Worm (Caenorhabditis elegans): ENCODE data around the gene Y25C1A.14.

The Y25C1A.14 gene

DNA sequence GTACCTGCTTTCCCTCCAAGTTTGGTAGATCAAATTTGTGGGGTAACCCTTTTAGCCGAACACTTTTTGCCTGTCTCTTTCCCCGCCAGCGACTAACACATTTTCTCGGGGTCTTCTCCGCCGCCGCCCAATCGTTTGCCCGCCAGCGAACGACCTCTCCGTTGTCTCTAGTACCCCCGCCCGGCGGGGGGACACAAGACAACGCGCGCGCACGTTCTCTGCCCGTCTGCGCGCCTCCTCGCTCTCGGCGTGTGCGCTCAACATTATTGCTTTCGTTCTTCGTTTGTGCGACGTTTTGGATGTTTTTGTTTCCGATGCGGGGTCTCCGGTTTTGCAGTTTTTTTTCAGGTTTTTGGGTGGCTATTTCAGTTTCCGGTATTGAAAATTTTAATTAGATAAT, 41.2 kb downstream of the Y25C1A.14 start:
- TF ChIP-seq nhr-80 (tag; optimal IDR thresholded peaks at IDR 0.05) (peak; percentile 20), egl-18 (GFP tag; IDR thresholded peaks at IDR 0.05) (0 out of 2 replicates have a peak, but pooled peaks have one; percentile 29), madf-6 (GFP tag; IDR thresholded peaks at IDR 0.05) (no peak), nhr-120 (GFP tag; IDR thresholded peaks at IDR 0.05) (no peak), cebp-1 (GFP tag; IDR thresholded peaks at IDR 0.05) (no peak), cebp-1 (tag; optimal IDR thresholded peaks at IDR 0.05) (peak; percentile 52), akir-1 (GFP tag; optimal IDR thresholded peaks at IDR 0.05) (no peak), attf-5 (GFP tag; optimal IDR thresholded peaks at IDR 0.05) (peak; percentile 23), egl-44 (GFP tag; IDR thresholded peaks at IDR 0.05) (no peak), madf-8 (GFP tag; conservative IDR thresholded peaks at IDR 0.05) (0 out of 2 replicates have a peak, but pooled peaks have one; percentile 21), zfh-2 (GFP tag; conservative IDR thresholded peaks at IDR 0.05) (peak; percentile 96), hmg-20 (GFP tag; IDR thresholded peaks at IDR 0.05) (no peak), lag-1 (GFP tag; IDR thresholded peaks at IDR 0.05) (0 out of 2 replicates have a peak, but pooled peaks have one; percentile 19), hmg-1.2 (GFP tag; IDR thresholded peaks at IDR 0.05) (peak; percentile 33; the same call in 1 of the 2 replicates), egrh-3 (GFP tag; IDR thresholded peaks at IDR 0.05) (peak; percentile 89), mcd-1 (GFP tag; IDR thresholded peaks at IDR 0.05) (peak; percentile 37; the same call in 1 of the 2 replicates), ceh-100 (GFP tag; IDR thresholded peaks at IDR 0.05) (no peak), B0035.1 (tag; optimal IDR thresholded peaks at IDR 0.05) (no peak), ceh-27 (GFP tag; optimal IDR thresholded peaks at IDR 0.05) (peak; percentile 18), lin-26 (GFP tag; IDR thresholded peaks at IDR 0.05) (no peak)

DNA sequence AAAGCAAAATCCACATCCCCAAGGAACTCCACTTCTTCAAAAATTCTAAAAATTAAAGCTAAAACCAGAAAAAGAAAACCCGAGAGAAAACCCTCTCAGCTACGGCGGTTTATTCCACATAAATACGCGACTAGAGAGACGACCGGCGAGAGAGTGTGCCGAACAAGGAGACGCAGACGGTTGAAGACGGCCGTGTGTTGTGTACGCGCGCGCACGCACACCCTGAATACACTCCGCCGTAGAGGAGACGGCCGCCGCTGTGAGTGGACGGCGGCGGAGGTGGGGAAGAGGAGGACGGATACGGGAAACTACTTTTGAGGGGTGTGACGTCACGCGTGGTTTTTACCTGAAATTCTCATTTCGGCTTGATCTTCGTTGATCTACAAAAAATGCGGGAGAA, 42.1 kb downstream of the Y25C1A.14 start:
- TF ChIP-seq nhr-90 (tag; optimal IDR thresholded peaks at IDR 0.05): no peak
- peak; percentile 53; the same call in 1 of the 2 replicates for TF ChIP-seq egrh-3 (GFP tag; IDR thresholded peaks at IDR 0.05)
- TF ChIP-seq nhr-80 (tag; optimal IDR thresholded peaks at IDR 0.05): no peak
- 0 out of 2 replicates have a peak, but pooled peaks have one; percentile 49 for TF ChIP-seq cebp-2 (GFP tag; IDR thresholded peaks at IDR 0.05)
- TF ChIP-seq sdz-38 (tag; optimal IDR thresholded peaks at IDR 0.05): no peak
- peak; percentile 96 for TF ChIP-seq hmg-1.2 (GFP tag; IDR thresholded peaks at IDR 0.05)
- TF ChIP-seq hsf-1 (GFP tag; IDR thresholded peaks at IDR 0.05): 0 out of 2 replicates have a peak, but pooled peaks have one; percentile 41
- TF ChIP-seq dpl-1 (GFP tag; optimal IDR thresholded peaks at IDR 0.05): no peak
- peak; percentile 89 for TF ChIP-seq zfh-2 (GFP tag; conservative IDR thresholded peaks at IDR 0.05)
- TF ChIP-seq madf-6 (GFP tag; IDR thresholded peaks at IDR 0.05): 0 out of 2 replicates have a peak, but pooled peaks have one; percentile 0
- 0 out of 2 replicates have a peak, but pooled peaks have one; percentile 8 for TF ChIP-seq mcd-1 (GFP tag; IDR thresholded peaks at IDR 0.05)

ce11 chrII:3054221-3054620, 42.5 kb downstream of the Y25C1A.14 start, which contains the start of gene lido-13:
Gene lido-13, minus strand, starts transcription at chrII:3054321.
- TF ChIP-seq repo-1 (tag; optimal IDR thresholded peaks at IDR 0.05) (no peak), madf-6 (GFP tag; IDR thresholded peaks at IDR 0.05) (peak; percentile 38; the same call in 1 of the 2 replicates), atf-7 (tag; optimal IDR thresholded peaks at IDR 0.05) (no peak), nhr-120 (GFP tag; IDR thresholded peaks at IDR 0.05) (no peak)

DNA sequence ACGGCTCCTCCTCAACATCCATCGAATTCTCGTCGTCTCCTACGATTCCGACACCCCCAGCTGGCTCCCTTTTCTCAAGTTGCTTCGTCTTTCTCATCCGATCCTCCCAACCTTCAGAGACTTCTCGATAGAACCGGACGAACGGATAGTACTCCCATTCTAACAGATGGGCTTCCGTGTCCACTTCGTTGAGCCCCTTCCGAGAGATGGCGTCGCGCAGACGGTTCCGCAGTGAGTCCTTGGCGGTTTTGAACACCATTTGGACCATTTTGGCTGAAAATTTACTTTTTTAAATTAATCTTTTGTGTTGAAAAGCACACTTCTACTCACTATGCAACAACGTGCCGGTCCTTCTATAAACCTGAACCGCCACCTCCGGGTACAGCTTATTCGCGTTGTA, 43.1 kb downstream of the Y25C1A.14 start:
- TF ChIP-seq atf-7 (tag; optimal IDR thresholded peaks at IDR 0.05) (no peak), snpc-1.3 (tag; optimal IDR thresholded peaks at IDR 0.05; ENCODE audit: insufficient read depth) (no peak), snpc-1.1 (tag; optimal IDR thresholded peaks at IDR 0.05; ENCODE audit: insufficient read depth) (no peak), F22D6.2 (tag; optimal IDR thresholded peaks at IDR 0.05) (no peak), ztf-22 (GFP tag; optimal IDR thresholded peaks at IDR 0.05) (no peak), K11D2.4 (GFP tag; IDR thresholded peaks at IDR 0.05) (no peak), let-526 (GFP tag; IDR thresholded peaks at IDR 0.05) (no peak)

All from whole organism, young adult.